Fruit fly (Drosophila melanogaster): ENCODE data around the gene Scgbeta.

dm6 chr3R:12379249-12379648 lies 43.0 kb downstream of the Scgbeta start:
- TF ChIP-seq ttk (optimal IDR thresholded peaks at IDR 0.05) (no peak), psq (optimal IDR thresholded peaks at IDR 0.05) (no peak), h (optimal IDR thresholded peaks at IDR 0.05) (no peak), Myc (optimal IDR thresholded peaks at IDR 0.05) (no peak), Sin3A (optimal IDR thresholded peaks at IDR 0.05) (no peak)

Measured in Kc167 (cell line).